Worm (Caenorhabditis elegans) whole organism, late embryonic: Measurements from ENCODE around the gene fut-2.

Experiments used
- F13H6.1 ChIP-seq: sonication (generic microtip); optimal IDR thresholded peaks from 2 replicates; lab custom pipeline; 2016; ENCODE audit warnings: missing genetic modification characterization, missing compliant biosample characterization
- K02D7.2 ChIP-seq: sonication (generic microtip); optimal IDR thresholded peaks from 2 replicates; lab custom pipeline; 2017; ENCODE audit warnings: mild to moderate bottlenecking, missing genetic modification characterization, missing compliant biosample characterization
- K09A11.1 ChIP-seq: sonication (generic microtip); optimal IDR thresholded peaks from 2 replicates; lab custom pipeline; 2017; ENCODE audit warnings: antibody characterized with exemption, mild to moderate bottlenecking, missing genetic modification characterization, missing compliant biosample characterization; ENCODE audit not compliant: insufficient read depth
- T23F11.4 ChIP-seq: fragments of 200-800 bp; sonication (Bioruptor generic); optimal IDR thresholded peaks from 2 replicates; lab custom pipeline; 2018; ENCODE audit warnings: mild to moderate bottlenecking, missing genetic modification characterization, missing compliant biosample characterization
- Y22D7AL.16 ChIP-seq: sonication (generic microtip); optimal IDR thresholded peaks from 2 replicates; lab custom pipeline; 2016; ENCODE audit warnings: missing genetic modification characterization, missing compliant biosample characterization
- ama-1 ChIP-seq: fragments of 150-350 bp; optimal IDR thresholded peaks from 2 replicates; lab custom pipeline; 2014
- ceh-24 ChIP-seq: sonication (generic microtip); optimal IDR thresholded peaks from 2 replicates; lab custom pipeline; 2016; ENCODE audit warnings: mild to moderate bottlenecking, missing genetic modification characterization, missing compliant biosample characterization
- ceh-30 ChIP-seq: fragments of 150-350 bp; optimal IDR thresholded peaks from 2 replicates; lab custom pipeline; 2014; ENCODE audit warnings: missing biosample characterization, missing genetic modification characterization
- ceh-34 ChIP-seq: sonication (generic microtip); optimal IDR thresholded peaks from 2 replicates; lab custom pipeline; 2016; ENCODE audit warnings: mild to moderate bottlenecking, missing genetic modification characterization, missing compliant biosample characterization
- ceh-48 ChIP-seq: sonication (generic microtip); optimal IDR thresholded peaks from 2 replicates; lab custom pipeline; 2016; ENCODE audit warnings: missing genetic modification characterization, inconsistent platforms, missing compliant biosample characterization
- ceh-6 ChIP-seq: fragments of 200-800 bp; sonication (Bioruptor generic); optimal IDR thresholded peaks from 2 replicates; lab custom pipeline; 2018; ENCODE audit warnings: mild to moderate bottlenecking, missing genetic modification characterization, missing compliant biosample characterization
- ceh-9 ChIP-seq: sonication (generic microtip); optimal IDR thresholded peaks from 2 replicates; lab custom pipeline; 2016; ENCODE audit warnings: mild to moderate bottlenecking, missing genetic modification characterization, inconsistent platforms, missing compliant biosample characterization
- che-1 ChIP-seq: sonication (generic microtip); optimal IDR thresholded peaks from 2 replicates; lab custom pipeline; 2016; ENCODE audit warnings: mild to moderate bottlenecking, missing genetic modification characterization, missing compliant biosample characterization
- dve-1 ChIP-seq: sonication (generic microtip); optimal IDR thresholded peaks from 2 replicates; lab custom pipeline; 2017; ENCODE audit warnings: antibody characterized with exemption, mild to moderate bottlenecking, missing genetic modification characterization, missing compliant biosample characterization
- elt-2 ChIP-seq: sonication (generic microtip); optimal IDR thresholded peaks from 2 replicates; lab custom pipeline; 2016; ENCODE audit warnings: missing genetic modification reagents, missing genetic modification characterization, missing compliant biosample characterization
- elt-4 ChIP-seq: sonication (generic microtip); optimal IDR thresholded peaks from 2 replicates; lab custom pipeline; 2016; ENCODE audit warnings: missing genetic modification characterization, missing compliant biosample characterization
- ets-4 ChIP-seq: sonication (generic microtip); optimal IDR thresholded peaks from 2 replicates; lab custom pipeline; 2016; ENCODE audit warnings: missing genetic modification characterization, missing compliant biosample characterization
- eyg-1 ChIP-seq: sonication (generic microtip); optimal IDR thresholded peaks from 2 replicates; lab custom pipeline; 2016; ENCODE audit warnings: missing genotype, missing genetic modification characterization, missing compliant biosample characterization
- fkh-10 ChIP-seq: fragments of 150-350 bp; optimal IDR thresholded peaks from 2 replicates; lab custom pipeline; 2014; ENCODE audit warnings: missing biosample characterization, missing genetic modification reagents, missing genetic modification characterization
- fkh-6 ChIP-seq: sonication (generic microtip); optimal IDR thresholded peaks from 2 replicates; lab custom pipeline; 2016; ENCODE audit warnings: missing genetic modification characterization, missing compliant biosample characterization
- hlh-13 ChIP-seq: fragments of 200-800 bp; sonication (Bioruptor generic); optimal IDR thresholded peaks from 2 replicates; lab custom pipeline; 2018; ENCODE audit warnings: mild to moderate bottlenecking, missing genetic modification characterization, missing compliant biosample characterization
- hlh-15 ChIP-seq: sonication (generic microtip); optimal IDR thresholded peaks from 2 replicates; lab custom pipeline; 2016; ENCODE audit warnings: missing genetic modification characterization, missing compliant biosample characterization
- hlh-30 ChIP-seq: sonication (generic microtip); optimal IDR thresholded peaks from 2 replicates; lab custom pipeline; 2017; ENCODE audit warnings: antibody characterized with exemption, missing genetic modification characterization, missing compliant biosample characterization; ENCODE audit not compliant: insufficient read depth
- hlh-6 ChIP-seq: sonication (generic microtip); optimal IDR thresholded peaks from 2 replicates; lab custom pipeline; 2016; ENCODE audit warnings: missing genotype, missing genetic modification characterization, missing compliant biosample characterization
- lim-6 ChIP-seq: sonication (generic microtip); optimal IDR thresholded peaks from 2 replicates; lab custom pipeline; 2016; ENCODE audit warnings: missing genetic modification characterization, missing compliant biosample characterization
- lin-11 ChIP-seq: fragments of 200-800 bp; sonication (Bioruptor generic); optimal IDR thresholded peaks from 2 replicates; lab custom pipeline; 2018; ENCODE audit warnings: mild to moderate bottlenecking, missing genetic modification characterization, missing compliant biosample characterization
- mec-3 ChIP-seq: sonication (generic microtip); optimal IDR thresholded peaks from 2 replicates; lab custom pipeline; 2016; ENCODE audit warnings: borderline replicate concordance, missing genetic modification characterization, missing compliant biosample characterization
- nhr-11 ChIP-seq: fragments of 150-350 bp; optimal IDR thresholded peaks from 2 replicates; lab custom pipeline; 2014; ENCODE audit warnings: missing biosample characterization, missing genetic modification characterization
- nhr-232 ChIP-seq: sonication (generic microtip); optimal IDR thresholded peaks from 2 replicates; lab custom pipeline; 2016; ENCODE audit warnings: missing genetic modification characterization, missing compliant biosample characterization
- pax-1 ChIP-seq: fragments of 150-350 bp; optimal IDR thresholded peaks from 2 replicates; lab custom pipeline; 2014; ENCODE audit warnings: missing biosample characterization, missing genetic modification characterization
- pha-4 ChIP-seq: fragments of 150-350 bp; optimal IDR thresholded peaks from 2 replicates; lab custom pipeline; 2018; ENCODE audit warnings: missing biosample characterization, missing genetic modification reagents, missing genetic modification characterization
- pqm-1 ChIP-seq: sonication (generic microtip); optimal IDR thresholded peaks from 2 replicates; lab custom pipeline; 2016; ENCODE audit warnings: missing genetic modification characterization, missing compliant biosample characterization
- pros-1 ChIP-seq: fragments of 150-350 bp; optimal IDR thresholded peaks from 2 replicates; lab custom pipeline; 2014; ENCODE audit warnings: missing biosample characterization, missing genetic modification reagents, missing genetic modification characterization
- ref-2 ChIP-seq: sonication (generic microtip); optimal IDR thresholded peaks from 2 replicates; lab custom pipeline; 2016; ENCODE audit warnings: missing genetic modification characterization, missing compliant biosample characterization
- sox-2 ChIP-seq: fragments of 200-800 bp; sonication (Bioruptor generic); IDR thresholded peaks from 2 replicates; pipeline ENCODE4 v1.3.6; 2022; ENCODE audit warnings: missing genetic modification reagents, missing genetic modification characterization, missing compliant biosample characterization
- sox-4 ChIP-seq: sonication (generic microtip); optimal IDR thresholded peaks from 2 replicates; lab custom pipeline; 2017; ENCODE audit warnings: mild to moderate bottlenecking, missing genetic modification characterization, inconsistent platforms, missing compliant biosample characterization
- syd-9 ChIP-seq: sonication (generic microtip); optimal IDR thresholded peaks from 2 replicates; lab custom pipeline; 2016; ENCODE audit warnings: mild to moderate bottlenecking, missing genetic modification characterization, moderate library complexity, missing compliant biosample characterization
- ttx-3 ChIP-seq: sonication (generic microtip); optimal IDR thresholded peaks from 2 replicates; lab custom pipeline; 2016; ENCODE audit warnings: missing genetic modification reagents, missing genetic modification characterization, missing compliant biosample characterization
- unc-42 ChIP-seq: sonication (generic microtip); optimal IDR thresholded peaks from 2 replicates; lab custom pipeline; 2016; ENCODE audit warnings: missing genotype, missing genetic modification characterization, missing compliant biosample characterization
- unc-55 ChIP-seq: sonication (generic microtip); optimal IDR thresholded peaks from 2 replicates; lab custom pipeline; 2017; ENCODE audit warnings: missing biosample characterization, missing genetic modification reagents, missing genetic modification characterization
- unc-86 ChIP-seq: sonication (generic microtip); optimal IDR thresholded peaks from 2 replicates; lab custom pipeline; 2016; ENCODE audit warnings: missing genetic modification characterization, missing compliant biosample characterization

fut-2 gene

ce11 chrV:6602556-6603062 is 26.9 kb upstream of the fut-2 start, which contains the start of gene ZK1055.6:
Gene ZK1055.6, minus strand, starts transcription at chrV:6602606.
- TF ChIP-seq fkh-10, result no peak
- TF ChIP-seq pqm-1 (tag; lab: Kevin White, UChicago), result no peak
- TF ChIP-seq sox-4 (tag; lab: Kevin White, UChicago), result no peak
- TF ChIP-seq unc-86 (tag; lab: Kevin White, UChicago), result no peak
- TF ChIP-seq mec-3 (tag; lab: Kevin White, UChicago), result no peak
- no peak for TF ChIP-seq F13H6.1 (tag; lab: Kevin White, UChicago)
- TF ChIP-seq ceh-24 (tag; lab: Kevin White, UChicago), result no peak
- no peak for TF ChIP-seq ceh-30 (tag; lab: Kevin White, UChicago)
- no peak for TF ChIP-seq elt-4
- TF ChIP-seq ceh-48, result no peak
- TF ChIP-seq ama-1 (lab: Kevin White, UChicago), result no peak
- no peak for TF ChIP-seq pha-4 (tag; lab: Kevin White, UChicago)
- TF ChIP-seq sox-2 (GFP tag; lab: Robert Waterston, UW), result no peak
- no peak for TF ChIP-seq che-1
- TF ChIP-seq fkh-6 (tag; lab: Kevin White, UChicago), result no peak
- no peak for TF ChIP-seq hlh-13 (GFP tag; lab: Kevin White, UChicago)
- TF ChIP-seq elt-2 (tag; lab: Kevin White, UChicago), result no peak
- TF ChIP-seq K02D7.2 (tag; lab: Kevin White, UChicago), result no peak
- TF ChIP-seq hlh-15, result no peak

- no peak for TF ChIP-seq K09A11.1 (tag; lab: Kevin White, UChicago)
- no peak for TF ChIP-seq lim-6
- no peak for TF ChIP-seq hlh-30 (tag; lab: Kevin White, UChicago)
- TF ChIP-seq elt-4, result no peak
- no peak for TF ChIP-seq ceh-9 (tag; lab: Kevin White, UChicago)
- no peak for TF ChIP-seq eyg-1 (tag; lab: Kevin White, UChicago)
- no peak for TF ChIP-seq ttx-3 (tag; lab: Kevin White, UChicago)
- no peak for TF ChIP-seq unc-55 (GFP tag; lab: Kevin White, UChicago)
- TF ChIP-seq ets-4 (tag; lab: Kevin White, UChicago), result no peak
Measured at ce11 chrV:6593700-6594244, 18.1 kb upstream of the fut-2 start, which contains the start of gene hcp-1. Gene hcp-1, plus strand, starts transcription at chrV:6594194.

DNA sequence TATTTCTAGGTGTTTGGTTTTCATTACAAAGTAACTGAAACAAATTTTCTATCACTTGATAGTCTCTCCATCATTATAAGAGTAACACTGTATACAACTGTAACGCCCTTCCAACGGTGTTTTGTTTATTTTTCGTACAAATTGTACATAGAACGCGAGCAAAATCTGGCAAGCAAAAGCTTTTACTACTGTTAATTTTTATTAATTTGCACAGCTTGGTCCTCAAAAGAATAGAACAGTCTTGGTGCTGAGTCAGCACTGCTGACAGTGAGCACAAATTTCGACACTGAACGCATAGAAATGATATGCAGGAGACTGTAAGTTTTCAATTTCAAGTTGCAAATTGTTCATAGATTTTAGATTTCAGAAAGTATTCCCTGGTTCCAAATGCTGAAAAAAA is 14.6 kb upstream of the fut-2 start, which contains the start of gene ZK1055.2:
Gene ZK1055.2, plus strand, starts transcription at position 301 of the 400 bp plus-strand sequence.
- TF ChIP-seq nhr-232 (no peak), T23F11.4 (no peak), F13H6.1 (tag; lab: Kevin White, UChicago) (no peak), pros-1 (tag; lab: Kevin White, UChicago) (no peak), ceh-34 (tag; lab: Kevin White, UChicago) (no peak), Y22D7AL.16 (tag; lab: Kevin White, UChicago) (no peak), hlh-30 (tag; lab: Kevin White, UChicago) (no peak), dve-1 (tag; lab: Kevin White, UChicago) (no peak), syd-9 (tag; lab: Kevin White, UChicago) (no peak), ceh-6 (GFP tag; lab: Kevin White, UChicago) (no peak), ceh-9 (tag; lab: Kevin White, UChicago) (no peak), hlh-6 (tag; lab: Kevin White, UChicago) (no peak), pax-1 (tag; lab: Kevin White, UChicago) (no peak), lin-11 (tag; lab: Kevin White, UChicago) (no peak), ref-2 (no peak), ama-1 (lab: Kevin White, UChicago) (no peak), pqm-1 (tag; lab: Kevin White, UChicago) (no peak), unc-42 (tag; lab: Kevin White, UChicago) (no peak), nhr-11 (tag; lab: Kevin White, UChicago) (no peak), ets-4 (tag; lab: Kevin White, UChicago) (no peak)
- TF ChIP-seq, all 69 proteins: peak for 0
